Worm (Caenorhabditis elegans): ENCODE results near the gene cyp-37A1.
A peak's percentile ranks its signal among the peaks of the same experiment; 100 is the strongest.

Gene cyp-37A1

ce11 chrII:14042836-14043604 is 26.3 kb upstream of the cyp-37A1 start:
- peak; percentile 19 for TF ChIP-seq tbx-2 (tag; optimal IDR thresholded peaks at IDR 0.05)
- no peak for TF ChIP-seq K02D7.2 (tag; optimal IDR thresholded peaks at IDR 0.05)
- TF ChIP-seq dve-1 (tag; optimal IDR thresholded peaks at IDR 0.05) = peak; percentile 6

ce11 chrII:14040204-14040842 is 23.6 kb upstream of the cyp-37A1 start:
- TF ChIP-seq nfya-1 (tag; optimal IDR thresholded peaks at IDR 0.05) (peak; percentile 62), syd-9 (tag; optimal IDR thresholded peaks at IDR 0.05) (peak; percentile 15), dve-1 (tag; optimal IDR thresholded peaks at IDR 0.05) (no peak), fkh-6 (tag; optimal IDR thresholded peaks at IDR 0.05) (no peak), lim-6 (tag; optimal IDR thresholded peaks at IDR 0.05) (peak; percentile 20), unc-42 (tag; optimal IDR thresholded peaks at IDR 0.05) (peak; percentile 78), pqm-1 (tag; optimal IDR thresholded peaks at IDR 0.05) (peak; percentile 92), pros-1 (tag; optimal IDR thresholded peaks at IDR 0.05) (peak; percentile 53), ets-4 (tag; optimal IDR thresholded peaks at IDR 0.05) (peak; percentile 12), elt-2 (tag; optimal IDR thresholded peaks at IDR 0.05) (peak; percentile 0), ceh-14 (tag; optimal IDR thresholded peaks at IDR 0.05) (peak; percentile 36), unc-55 (GFP tag; optimal IDR thresholded peaks at IDR 0.05) (peak; percentile 76), Y22D7AL.16 (tag; optimal IDR thresholded peaks at IDR 0.05) (no peak), C08G9.2 (tag; optimal IDR thresholded peaks at IDR 0.05) (peak; percentile 14), tbx-2 (tag; optimal IDR thresholded peaks at IDR 0.05) (peak; percentile 53), ceh-31 (tag; optimal IDR thresholded peaks at IDR 0.05) (peak; percentile 83), ceh-34 (tag; optimal IDR thresholded peaks at IDR 0.05) (peak; percentile 46), ceh-9 (tag; optimal IDR thresholded peaks at IDR 0.05) (no peak), ceh-18 (tag; optimal IDR thresholded peaks at IDR 0.05) (peak; percentile 97), hlh-30 (tag; optimal IDR thresholded peaks at IDR 0.05; ENCODE audit: insufficient read depth) (peak; percentile 48), rnt-1 (tag; optimal IDR thresholded peaks at IDR 0.05) (peak; percentile 67), pat-9 (tag; optimal IDR thresholded peaks at IDR 0.05) (peak; percentile 7), hlh-6 (tag; optimal IDR thresholded peaks at IDR 0.05) (no peak), F13H6.1 (tag; optimal IDR thresholded peaks at IDR 0.05) (peak; percentile 76)

DNA sequence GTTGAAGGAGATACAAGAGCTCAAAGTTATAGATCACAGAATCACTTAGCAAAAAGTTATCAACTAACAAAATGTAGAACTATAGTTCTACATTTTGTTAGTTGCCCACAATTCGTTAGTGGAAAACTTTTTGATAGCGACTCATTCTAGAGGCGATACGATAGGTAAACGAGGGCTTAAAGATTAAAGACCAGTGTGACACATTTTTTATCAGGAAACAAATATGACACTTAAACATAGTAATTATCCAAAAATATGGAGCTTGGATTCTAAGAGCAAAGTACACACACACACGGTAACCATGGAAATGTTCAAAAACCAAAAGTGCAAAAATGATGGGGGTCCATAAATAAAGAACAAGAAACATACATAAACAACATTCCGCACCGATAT is 23.0 kb upstream of the cyp-37A1 start:
- no peak for TF ChIP-seq C08G9.2 (tag; optimal IDR thresholded peaks at IDR 0.05)
- no peak for TF ChIP-seq lin-11 (tag; optimal IDR thresholded peaks at IDR 0.05)

DNA sequence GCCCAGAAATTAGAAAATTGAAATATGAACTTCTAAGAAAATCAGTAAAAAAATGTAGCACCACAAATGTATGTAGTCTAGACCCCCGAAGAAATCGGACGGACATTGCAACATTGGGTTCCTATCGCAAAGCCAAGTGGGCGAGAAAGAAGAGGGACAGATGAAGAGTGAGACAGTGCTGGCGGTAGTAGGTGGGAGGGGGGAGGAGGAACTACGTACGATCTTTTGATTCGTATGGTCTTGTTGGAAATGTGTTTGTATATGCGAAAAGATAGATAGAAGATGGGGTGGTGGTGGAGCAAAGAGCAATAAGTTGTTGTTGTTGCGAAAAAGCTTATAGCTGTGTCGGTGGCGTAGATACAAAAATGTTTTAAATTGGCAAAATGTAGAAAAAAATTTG is 21.6 kb upstream of the cyp-37A1 start:
- TF ChIP-seq pat-9 (tag; optimal IDR thresholded peaks at IDR 0.05) (no peak), ceh-30 (tag; optimal IDR thresholded peaks at IDR 0.05) (no peak), K09A11.1 (tag; optimal IDR thresholded peaks at IDR 0.05; ENCODE audit: insufficient read depth) (no peak), che-1 (tag; optimal IDR thresholded peaks at IDR 0.05) (no peak), rnt-1 (tag; optimal IDR thresholded peaks at IDR 0.05) (no peak), elt-2 (tag; optimal IDR thresholded peaks at IDR 0.05) (peak; percentile 10), dmd-4 (tag; optimal IDR thresholded peaks at IDR 0.05; ENCODE audit: borderline replicate concordance) (no peak), unc-55 (GFP tag; optimal IDR thresholded peaks at IDR 0.05) (peak; percentile 3)

ce11 chrII:14037484-14038303 is 20.9 kb upstream of the cyp-37A1 start:
- no peak for TF ChIP-seq pax-1 (tag; optimal IDR thresholded peaks at IDR 0.05)
- no peak for TF ChIP-seq ceh-14 (tag; optimal IDR thresholded peaks at IDR 0.05)
- no peak for TF ChIP-seq K09A11.1 (tag; optimal IDR thresholded peaks at IDR 0.05; ENCODE audit: insufficient read depth)
- TF ChIP-seq dve-1 (tag; optimal IDR thresholded peaks at IDR 0.05) = peak; percentile 7

Data from whole organism, late embryonic.